Fruit fly (Drosophila melanogaster): ENCODE measurements around the gene CG12991.

- TF ChIP-seq pzg (GFP tag; optimal IDR thresholded peaks at IDR 0.05) (no peak), maf-S (GFP tag; optimal IDR thresholded peaks at IDR 0.05) (no peak), CG8290 (GFP tag; optimal IDR thresholded peaks at IDR 0.05) (no peak), CG8290 (tag; optimal IDR thresholded peaks at IDR 0.05) (no peak)
Observed at dm6 chrX:17602466-17602865, 22.8 kb downstream of the CG12991 start.

All from whole organism, embryonic.